Fruit fly (Drosophila melanogaster) whole organism, adult: Measurements from ENCODE around the gene eIF4EHP.

Experiments used
- CG11617 ChIP-seq: fragments of 200-800 bp; sonication (Bioruptor generic); optimal IDR thresholded peaks from 2 replicates; lab custom pipeline; 2017; ENCODE audit warnings: mild to moderate bottlenecking, missing biosample characterization, missing genetic modification reagents, missing genetic modification characterization
- CG12768 ChIP-seq: fragments of 200-800 bp; sonication (Bioruptor generic); optimal IDR thresholded peaks from 2 replicates; lab custom pipeline; 2017; ENCODE audit warnings: missing biosample characterization, missing genetic modification characterization, mild to moderate bottlenecking, moderate library complexity, missing genetic modification reagents
- CG14711 ChIP-seq: fragments of 200-800 bp; sonication (Bioruptor generic); optimal IDR thresholded peaks from 2 replicates; lab custom pipeline; 2018; ENCODE audit warnings: missing biosample characterization, mild to moderate bottlenecking, missing genetic modification characterization, moderate library complexity
- CG1620 ChIP-seq: fragments of 200-800 bp; sonication (Bioruptor generic); optimal IDR thresholded peaks from 2 replicates; lab custom pipeline; 2016; ENCODE audit warnings: missing biosample characterization, missing genetic modification characterization
- CG33017 ChIP-seq: fragments of 200-800 bp; sonication (Bioruptor generic); optimal IDR thresholded peaks from 2 replicates; lab custom pipeline; 2018; ENCODE audit warnings: missing biosample characterization, mild to moderate bottlenecking, missing genetic modification characterization, moderate library complexity
- CG5204 ChIP-seq: fragments of 200-800 bp; sonication (Bioruptor generic); optimal IDR thresholded peaks from 2 replicates; lab custom pipeline; 2016; ENCODE audit warnings: missing biosample characterization, missing genetic modification characterization
- CG7045 ChIP-seq: fragments of 200-800 bp; sonication (Bioruptor generic); optimal IDR thresholded peaks from 2 replicates; lab custom pipeline; 2017; ENCODE audit warnings: missing biosample characterization, mild to moderate bottlenecking, missing genetic modification characterization
- CG7101 ChIP-seq: fragments of 200-800 bp; sonication (Bioruptor generic); optimal IDR thresholded peaks from 2 replicates; lab custom pipeline; 2018; ENCODE audit warnings: missing biosample characterization, mild to moderate bottlenecking, missing genetic modification characterization, moderate library complexity
- Clk ChIP-seq: fragments of 200-800 bp; sonication (Bioruptor generic); optimal IDR thresholded peaks from 2 replicates; lab custom pipeline; 2017; ENCODE audit warnings: missing biosample characterization, missing genetic modification characterization
- Crg-1 ChIP-seq: fragments of 200-800 bp; sonication (Bioruptor generic); optimal IDR thresholded peaks from 2 replicates; lab custom pipeline; 2016; ENCODE audit warnings: missing biosample characterization, missing genetic modification characterization
- Hr96 ChIP-seq: fragments of 200-800 bp; sonication (Bioruptor generic); optimal IDR thresholded peaks from 2 replicates; lab custom pipeline; 2016; ENCODE audit warnings: missing biosample characterization, missing genetic modification characterization
- Mnt ChIP-seq: fragments of 200-800 bp; sonication (Bioruptor generic); optimal IDR thresholded peaks from 2 replicates; lab custom pipeline; 2016; ENCODE audit warnings: missing biosample characterization, mild to moderate bottlenecking, missing genetic modification characterization
- bab1 ChIP-seq: fragments of 200-800 bp; sonication (Bioruptor generic); optimal IDR thresholded peaks from 3 replicates; lab custom pipeline; 2019; ENCODE audit warnings: missing biosample characterization, mild to moderate bottlenecking, missing genetic modification characterization, moderate library complexity
- cic ChIP-seq: fragments of 200-800 bp; sonication (Bioruptor generic); optimal IDR thresholded peaks from 2 replicates; lab custom pipeline; 2017; ENCODE audit warnings: missing biosample characterization, mild to moderate bottlenecking, missing genetic modification characterization, moderate library complexity
- cnc ChIP-seq, 2 experiments: fragments of >200 bp; optimal IDR thresholded peaks; 2 replicates each; lab custom pipeline; 2017
- kay ChIP-seq: fragments of 200-800 bp; sonication (Bioruptor generic); peaks from one replicate; lab custom pipeline; 2016; ENCODE audit warnings: missing biosample characterization, missing genetic modification characterization, borderline replicate concordance
- ovo ChIP-seq: fragments of 200-800 bp; sonication (Bioruptor generic); optimal IDR thresholded peaks from 2 replicates; lab custom pipeline; 2016; ENCODE audit warnings: missing biosample characterization, missing genetic modification characterization
- pad ChIP-seq: fragments of 200-800 bp; sonication (Bioruptor generic); optimal IDR thresholded peaks from 3 replicates; lab custom pipeline; 2017; ENCODE audit warnings: missing biosample characterization, missing genetic modification characterization, mild to moderate bottlenecking, moderate library complexity, missing genetic modification reagents
- tj ChIP-seq: fragments of 200-800 bp; sonication (Bioruptor generic); optimal IDR thresholded peaks from 3 replicates; lab custom pipeline; 2017; ENCODE audit warnings: missing biosample characterization, mild to moderate bottlenecking, missing genetic modification characterization, moderate library complexity
- toe ChIP-seq: fragments of 200-800 bp; sonication (Bioruptor generic); optimal IDR thresholded peaks from 2 replicates; lab custom pipeline; 2016; ENCODE audit warnings: missing biosample characterization, missing genetic modification characterization

Gene eIF4EHP

dm6 chr3R:24103708-24104107 lies 5.1 kb downstream of the eIF4EHP start:
- TF ChIP-seq CG11617 (GFP tag; lab: Kevin White, UChicago) (no peak), tj (GFP tag; lab: Kevin White, UChicago) (no peak), cic (no peak), CG7101 (tag; lab: Kevin White, UChicago) (no peak), cnc (optimal IDR thresholded peaks at IDR 0.05; lab: Kevin White, UChicago) (no peak), bab1 (GFP tag; lab: Kevin White, UChicago) (no peak), Crg-1 (no peak), CG12768 (GFP tag; lab: Kevin White, UChicago) (no peak), CG1620 (GFP tag; lab: Kevin White, UChicago) (no peak), CG14711 (tag; lab: Kevin White, UChicago) (no peak), CG5204 (GFP tag; lab: Kevin White, UChicago) (no peak), ovo (GFP tag; lab: Kevin White, UChicago) (no peak), kay (GFP tag; lab: Kevin White, UChicago) (no peak), Hr96 (GFP tag; lab: Kevin White, UChicago) (no peak), CG7045 (GFP tag; lab: Kevin White, UChicago) (no peak), Clk (no peak), Mnt (GFP tag; lab: Kevin White, UChicago) (no peak), pad (GFP tag; lab: Kevin White, UChicago) (no peak), toe (GFP tag; lab: Kevin White, UChicago) (no peak)

DNA sequence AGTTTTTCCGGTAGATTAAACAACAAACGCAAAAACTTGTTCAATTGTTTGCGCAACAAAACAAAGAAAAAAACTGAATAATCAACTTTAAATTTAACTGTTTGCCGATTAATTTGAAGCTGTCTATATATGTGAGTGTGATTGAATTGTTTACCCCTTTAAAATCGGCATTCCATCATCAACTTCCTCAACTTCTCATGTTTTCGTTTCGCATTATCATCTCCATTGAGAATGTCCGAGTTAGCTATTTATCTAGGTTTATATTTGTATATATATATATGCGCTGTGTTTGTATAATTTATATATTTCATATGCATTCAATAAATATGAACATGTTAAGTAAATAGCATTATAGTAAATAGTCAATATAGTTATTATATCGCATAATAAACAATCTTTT lies 6.4 kb downstream of the eIF4EHP start:
- no peak for TF ChIP-seq CG5204 (GFP tag; lab: Kevin White, UChicago)
- TF ChIP-seq kay (GFP tag; lab: Kevin White, UChicago), result peak; percentile 76
- no peak for TF ChIP-seq tj (GFP tag; lab: Kevin White, UChicago)

DNA sequence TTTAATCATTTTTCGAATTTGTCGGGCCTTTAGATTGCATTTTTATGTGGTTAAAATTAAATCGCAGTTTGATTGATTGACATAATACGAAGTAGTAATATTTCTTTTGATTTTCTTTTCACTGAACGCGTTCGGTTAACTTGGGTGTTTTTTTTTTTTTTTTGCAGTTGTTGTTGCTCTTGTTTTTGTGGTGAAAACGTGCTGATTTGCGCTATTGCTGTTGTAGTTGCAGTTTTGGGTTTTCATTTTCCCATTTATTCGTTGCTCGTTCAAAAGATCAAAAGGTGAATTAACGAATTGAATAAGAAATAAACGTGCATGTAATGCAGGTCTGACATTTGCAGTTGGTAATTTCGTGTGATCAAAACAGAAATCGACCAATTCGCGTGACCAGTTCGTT lies 7.3 kb downstream of the eIF4EHP start:
- TF ChIP-seq CG11617 (GFP tag; lab: Kevin White, UChicago), result no peak
- TF ChIP-seq tj (GFP tag; lab: Kevin White, UChicago), result peak; percentile 71

DNA sequence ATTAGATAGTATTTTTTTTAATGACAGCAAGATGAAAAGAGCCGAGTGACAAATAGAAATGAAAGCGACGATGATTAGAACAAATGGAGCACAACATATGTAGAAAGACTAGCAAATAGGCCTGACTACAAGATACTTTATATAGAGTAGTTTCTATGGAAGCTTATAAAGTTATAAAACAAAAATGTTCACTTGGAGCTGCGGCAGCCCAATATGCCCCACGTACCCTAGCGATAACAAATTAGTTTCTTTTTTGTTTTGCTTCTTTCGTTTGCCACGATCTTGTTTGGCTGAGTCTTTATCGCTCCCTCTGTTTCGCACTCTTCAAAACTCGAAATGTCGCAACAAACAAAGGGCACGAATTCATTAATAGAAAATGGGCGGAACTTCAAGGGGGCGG lies 8.0 kb downstream of the eIF4EHP start:
- TF ChIP-seq Clk (no peak), Hr96 (GFP tag; lab: Kevin White, UChicago) (no peak), CG1620 (GFP tag; lab: Kevin White, UChicago) (no peak), CG5204 (GFP tag; lab: Kevin White, UChicago) (no peak), CG7045 (GFP tag; lab: Kevin White, UChicago) (no peak), CG14711 (tag; lab: Kevin White, UChicago) (no peak), CG12768 (GFP tag; lab: Kevin White, UChicago) (no peak), ovo (GFP tag; lab: Kevin White, UChicago) (no peak), tj (GFP tag; lab: Kevin White, UChicago) (no peak), cic (no peak), pad (GFP tag; lab: Kevin White, UChicago) (no peak), Mnt (GFP tag; lab: Kevin White, UChicago) (no peak), kay (GFP tag; lab: Kevin White, UChicago) (no peak)

DNA sequence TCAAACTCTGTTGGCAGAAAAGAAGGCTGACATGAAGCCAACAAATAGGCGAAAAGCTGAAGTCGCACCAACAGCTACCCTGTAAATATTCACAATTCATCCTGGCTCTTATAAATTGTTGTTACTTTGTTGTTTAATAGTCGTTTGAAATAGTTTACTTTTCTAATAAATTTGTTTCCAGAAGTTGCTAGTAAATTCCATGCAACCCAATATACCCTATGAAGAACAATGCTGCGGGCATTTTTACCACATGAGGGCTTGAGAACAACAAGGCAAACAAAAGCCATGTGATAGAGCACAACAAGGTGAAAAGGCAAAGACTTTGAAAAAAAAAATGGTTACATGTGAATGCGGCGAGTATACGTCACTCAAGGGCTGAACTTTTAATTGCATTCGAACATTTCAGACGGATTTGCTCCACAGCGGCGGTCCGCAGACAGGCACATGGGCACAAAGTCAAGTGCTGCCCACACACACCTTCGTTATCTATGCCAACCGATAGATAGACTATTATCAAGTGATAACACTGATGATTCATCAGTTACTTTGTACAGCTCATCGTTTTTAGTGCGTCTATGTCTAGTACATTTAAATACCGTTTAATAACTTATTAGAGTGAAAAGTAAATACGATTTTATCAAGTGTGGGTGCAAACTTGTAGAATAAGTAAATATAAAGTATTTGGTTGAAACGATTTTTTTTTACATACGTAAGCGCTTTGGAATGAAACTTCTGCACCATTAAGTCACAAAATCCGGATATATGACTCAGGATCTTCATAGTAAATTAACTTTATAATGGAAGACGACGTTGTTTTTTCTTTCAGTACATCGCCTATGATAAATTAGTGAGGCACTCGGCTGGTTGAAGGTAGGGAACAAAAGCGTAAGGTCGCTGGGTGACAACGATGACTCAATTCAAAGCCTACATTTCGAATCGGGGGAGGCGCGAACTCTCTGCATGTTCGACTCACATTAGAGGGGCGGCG lies 9.4 kb downstream of the eIF4EHP start:
- TF ChIP-seq CG11617 (GFP tag; lab: Kevin White, UChicago) (peak; percentile 47), Crg-1 (no peak), CG14711 (tag; lab: Kevin White, UChicago) (peak; percentile 61), CG33017 (peak; percentile 61), kay (GFP tag; lab: Kevin White, UChicago) (peak; percentile 82), cic (peak; percentile 36), CG12768 (GFP tag; lab: Kevin White, UChicago) (peak; percentile 2), CG7045 (GFP tag; lab: Kevin White, UChicago) (no peak), Mnt (GFP tag; lab: Kevin White, UChicago) (peak; percentile 43), toe (GFP tag; lab: Kevin White, UChicago) (no peak), CG5204 (GFP tag; lab: Kevin White, UChicago) (peak; percentile 10), CG7101 (tag; lab: Kevin White, UChicago) (peak; percentile 58)

- no peak for TF ChIP-seq pad (GFP tag; lab: Kevin White, UChicago)
- no peak for TF ChIP-seq Clk
- no peak for TF ChIP-seq CG11617 (GFP tag; lab: Kevin White, UChicago)
- no peak for TF ChIP-seq CG12768 (GFP tag; lab: Kevin White, UChicago)
- TF ChIP-seq Hr96 (GFP tag; lab: Kevin White, UChicago), result no peak
- TF ChIP-seq CG7101 (tag; lab: Kevin White, UChicago), result no peak
- TF ChIP-seq ovo (GFP tag; lab: Kevin White, UChicago), result no peak
These were observed 15.3 kb downstream of the eIF4EHP start for dm6 chr3R:24093430-24093829.
